Worm (Caenorhabditis elegans): ENCODE measurements around the gene elo-6.
A peak's percentile ranks its signal among the peaks of the same experiment; 100 is the strongest.

- TF ChIP-seq fos-1 (tag; optimal IDR thresholded peaks at IDR 0.05) (peak; percentile 57), ama-1 (optimal IDR thresholded peaks at IDR 0.05) (no peak), egl-27 (tag; optimal IDR thresholded peaks at IDR 0.05) (no peak), aly-2 (tag; optimal IDR thresholded peaks at IDR 0.05) (no peak), pqm-1 (tag; optimal IDR thresholded peaks at IDR 0.05) (no peak), nhr-28 (tag; optimal IDR thresholded peaks at IDR 0.05) (no peak), ceh-82 (tag; optimal IDR thresholded peaks at IDR 0.05) (no peak)
Measured at ce11 chrIV:5374321-5374720, 14.0 kb downstream of the elo-6 start.

Data from whole organism, L3 larva.